Worm (Caenorhabditis elegans): Measurements from ENCODE around the gene F10G7.9.
"Not testable (repeated sequence)": the region's sequence is repeated elsewhere in the genome, so short reads cannot be mapped to it uniquely, and the experiment has no call there.

F10G7.9 gene

DNA sequence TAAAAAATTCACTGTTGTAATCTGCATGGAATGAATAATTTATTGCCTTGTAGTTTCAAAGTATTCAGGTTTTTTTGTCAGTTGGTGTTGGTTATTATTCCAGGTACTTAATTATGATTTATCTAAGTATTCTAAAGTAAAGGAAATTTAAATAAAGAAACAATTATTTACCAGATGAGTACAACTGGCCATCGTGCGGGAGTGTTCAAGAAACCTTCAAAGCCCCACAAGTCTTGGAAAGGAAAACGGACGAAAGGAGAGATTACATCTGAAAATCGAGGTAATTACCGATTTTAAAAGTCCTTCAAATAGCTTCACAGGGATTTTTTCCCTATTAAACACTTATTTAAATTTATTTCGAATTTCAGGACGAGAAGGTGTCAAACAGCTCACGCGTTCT lies 3.8 kb upstream of the F10G7.9 start, which contains the start of gene tag-151 (continued):
- TF ChIP-seq lim-7 (GFP tag; IDR thresholded peaks at IDR 0.05) = 0 out of 2 replicates have a peak, but pooled peaks have one; percentile 22
- no peak for TF ChIP-seq mxl-2 (GFP tag; conservative IDR thresholded peaks at IDR 0.05)
- TF ChIP-seq nhr-6 (tag; optimal IDR thresholded peaks at IDR 0.05) = no peak
- no peak for TF ChIP-seq daf-19 (GFP tag; conservative IDR thresholded peaks at IDR 0.05)
- TF ChIP-seq set-16 (GFP tag; IDR thresholded peaks at IDR 0.05) = no peak
- TF ChIP-seq zip-2 (tag; optimal IDR thresholded peaks at IDR 0.05) = peak; percentile 54
- no peak for TF ChIP-seq ztf-11 (tag; optimal IDR thresholded peaks at IDR 0.05)
- TF ChIP-seq lin-38 (GFP tag; IDR thresholded peaks at IDR 0.05) = peak; percentile 65
- TF ChIP-seq attf-4 (tag; optimal IDR thresholded peaks at IDR 0.05) = no peak
- TF ChIP-seq F10B5.3 (tag; optimal IDR thresholded peaks at IDR 0.05) = peak; percentile 54
- no peak for TF ChIP-seq lin-13 (GFP tag; optimal IDR thresholded peaks at IDR 0.05)
- no peak for TF ChIP-seq vab-7 (GFP tag; IDR thresholded peaks at IDR 0.05)
- TF ChIP-seq arid-1 (GFP tag; conservative IDR thresholded peaks at IDR 0.05) = peak; percentile 56; the same call in 1 of the 2 replicates
- TF ChIP-seq mdl-1 (tag; optimal IDR thresholded peaks at IDR 0.05) = no peak
- no peak for TF ChIP-seq F26F4.8 (GFP tag; conservative IDR thresholded peaks at IDR 0.05)
- no peak for TF ChIP-seq nhr-25 (tag; optimal IDR thresholded peaks at IDR 0.05; ENCODE audit: borderline replicate concordance, insufficient read depth)
- TF ChIP-seq saeg-2 (GFP tag; IDR thresholded peaks at IDR 0.05) = 0 out of 2 replicates have a peak, but pooled peaks have one; percentile 25
- TF ChIP-seq nhr-48 (tag; optimal IDR thresholded peaks at IDR 0.05) = peak; percentile 16
- TF ChIP-seq F49E8.2 (tag; optimal IDR thresholded peaks at IDR 0.05; ENCODE audit: borderline replicate concordance) = no peak
- TF ChIP-seq Y5F2A.4 (GFP tag; optimal IDR thresholded peaks at IDR 0.05) = no peak
- TF ChIP-seq nhr-102 (tag; optimal IDR thresholded peaks at IDR 0.05) = peak; percentile 77
- no peak for TF ChIP-seq madf-5 (GFP tag; IDR thresholded peaks at IDR 0.05)
- TF ChIP-seq dve-1 (tag; optimal IDR thresholded peaks at IDR 0.05; ENCODE audit: insufficient read depth) = peak; percentile 3
- no peak for TF ChIP-seq nhr-77 (tag; optimal IDR thresholded peaks at IDR 0.05)
- TF ChIP-seq lsy-2 (tag; optimal IDR thresholded peaks at IDR 0.05) = peak in 1 of 2 experiments; percentile 41
- no peak for TF ChIP-seq dpl-1 (GFP tag; optimal IDR thresholded peaks at IDR 0.05)
- TF ChIP-seq mdt-29 (GFP tag; IDR thresholded peaks at IDR 0.05) = no peak
- peak; percentile 58 for TF ChIP-seq spr-3 (GFP tag; optimal IDR thresholded peaks at IDR 0.05)

DNA sequence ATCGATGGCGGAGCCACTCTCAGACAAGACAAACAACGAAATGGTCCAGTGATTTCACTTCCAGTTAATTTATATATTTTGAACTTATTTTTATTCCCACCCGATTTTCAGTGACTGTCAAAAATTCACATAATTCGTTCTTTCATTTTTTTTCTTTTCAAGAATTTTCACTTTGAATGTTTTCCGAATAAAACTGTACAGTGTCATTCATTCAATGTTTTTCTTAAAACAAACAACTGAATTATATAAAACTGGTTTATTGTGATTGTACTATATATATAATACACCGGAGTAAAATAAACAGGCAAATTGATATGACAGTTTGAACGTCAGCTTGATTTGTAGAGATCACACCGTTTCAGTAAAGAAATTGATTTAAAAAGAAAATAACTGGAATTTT lies 3.3 kb downstream of the F10G7.9 start:
- TF ChIP-seq F49E8.2 (tag; optimal IDR thresholded peaks at IDR 0.05; ENCODE audit: borderline replicate concordance) (peak; percentile 9), mep-1 (tag; optimal IDR thresholded peaks at IDR 0.05) (peak; percentile 7), unc-130 (GFP tag; optimal IDR thresholded peaks at IDR 0.05) (peak; percentile 7), lin-38 (GFP tag; IDR thresholded peaks at IDR 0.05) (peak; percentile 61), lir-3 (tag; optimal IDR thresholded peaks at IDR 0.05) (no peak)

DNA sequence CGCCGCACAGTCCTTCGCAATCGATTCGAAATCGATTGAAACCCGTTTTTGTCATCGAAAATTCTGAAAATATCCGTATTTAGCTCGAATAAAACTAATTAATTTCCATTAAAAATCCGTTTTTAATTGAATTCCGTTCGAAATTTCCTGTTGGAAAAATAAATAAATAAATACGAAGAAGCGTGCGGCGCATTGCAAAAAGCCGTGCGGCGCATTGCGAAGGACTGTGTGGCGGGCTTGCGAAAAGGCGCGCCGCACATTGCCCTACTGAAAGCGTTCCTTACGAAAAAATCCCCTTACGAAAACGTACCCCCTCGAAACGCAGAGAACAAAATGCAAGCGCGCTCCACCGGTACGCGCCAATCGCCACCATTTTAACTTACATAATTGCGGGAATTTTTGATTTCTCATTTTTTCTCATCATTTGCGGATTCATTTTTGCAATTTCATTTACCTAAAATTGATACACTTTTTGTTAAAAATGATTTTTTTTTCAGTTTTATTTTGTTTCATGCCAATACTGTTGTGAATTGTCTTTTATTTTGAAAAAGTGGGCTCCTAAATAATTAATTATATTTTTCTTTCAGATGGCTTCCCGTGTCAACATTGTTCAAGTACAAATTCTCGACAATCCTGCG lies 4.7 kb downstream of the F10G7.9 start, which contains the start of gene unc-85:
Gene unc-85 (plus strand): TSS at position 588 of the 638 bp plus-strand sequence.
- TF ChIP-seq ctbp-1 (GFP tag; IDR thresholded peaks at IDR 0.05) = peak; percentile 87
- TF ChIP-seq lin-38 (GFP tag; IDR thresholded peaks at IDR 0.05) = peak; percentile 99
- peak; percentile 65; the same call in 1 of the 2 replicates for TF ChIP-seq lin-29 (GFP tag; IDR thresholded peaks at IDR 0.05)
- TF ChIP-seq hlh-30 (tag; optimal IDR thresholded peaks at IDR 0.05; ENCODE audit: insufficient read depth) = peak; percentile 44
- peak; percentile 62; the same call in 1 of the 2 replicates for TF ChIP-seq lim-7 (GFP tag; IDR thresholded peaks at IDR 0.05)
- peak; percentile 83 for TF ChIP-seq mxl-2 (GFP tag; conservative IDR thresholded peaks at IDR 0.05)
- TF ChIP-seq dpl-1 (GFP tag; optimal IDR thresholded peaks at IDR 0.05) = peak; percentile 59
- TF ChIP-seq D1046.2 (GFP tag; IDR thresholded peaks at IDR 0.05) = peak; percentile 96
- TF ChIP-seq nhr-77 (tag; optimal IDR thresholded peaks at IDR 0.05) = peak; percentile 23
- TF ChIP-seq unc-130 (GFP tag; optimal IDR thresholded peaks at IDR 0.05) = peak; percentile 80
- TF ChIP-seq daf-16 (GFP tag; optimal IDR thresholded peaks at IDR 0.05) = peak in 1 of 2 experiments; percentile 41
- TF ChIP-seq daf-16 (tag; optimal IDR thresholded peaks at IDR 0.05) = peak; percentile 32
- peak; percentile 33 for TF ChIP-seq nhr-6 (tag; optimal IDR thresholded peaks at IDR 0.05)
- TF ChIP-seq php-3 (GFP tag; IDR thresholded peaks at IDR 0.05) = peak; percentile 23; the same call in 1 of the 2 replicates
- peak; percentile 90 for TF ChIP-seq pha-4 (GFP tag; IDR thresholded peaks at IDR 0.05)
- not testable (repeated sequence) for TF ChIP-seq pha-4 (tag; optimal IDR thresholded peaks at IDR 0.05)
- peak; percentile 2 for TF ChIP-seq ceh-28 (tag; optimal IDR thresholded peaks at IDR 0.05)
- peak; percentile 87 for TF ChIP-seq mes-2 (tag; optimal IDR thresholded peaks at IDR 0.05; ENCODE audit: poor library complexity, severe bottlenecking)
- peak in 1 of 2 experiments; percentile 16 for TF ChIP-seq mdl-1 (tag; optimal IDR thresholded peaks at IDR 0.05)
- TF ChIP-seq lsy-2 (tag; optimal IDR thresholded peaks at IDR 0.05) = peak; percentile 71 to 83
- TF ChIP-seq mep-1 (tag; optimal IDR thresholded peaks at IDR 0.05) = peak; percentile 82
- peak; percentile 78 for TF ChIP-seq dmd-9 (GFP tag; IDR thresholded peaks at IDR 0.05)
- TF ChIP-seq arid-1 (GFP tag; conservative IDR thresholded peaks at IDR 0.05) = peak; percentile 87
- TF ChIP-seq ceh-44 (GFP tag; IDR thresholded peaks at IDR 0.05) = peak; percentile 90

Measured in whole organism, L4 larva.